Fruit fly (Drosophila melanogaster) whole organism, prepupa: ENCODE measurements around the gene CG1951.
A peak's percentile ranks its signal among the peaks of the same experiment; 100 is the strongest.

Experiments used
- CG6163 ChIP-seq: fragments of 200-800 bp; sonication (Bioruptor generic); IDR thresholded peaks from 3 replicates; pipeline ENCODE4 v1.3.6; 2022; ENCODE audit warnings: missing biosample characterization, missing genetic modification characterization
- CG6854 ChIP-seq: fragments of 200-800 bp; sonication (Bioruptor generic); optimal IDR thresholded peaks from 2 replicates; lab custom pipeline; 2017; ENCODE audit warnings: missing biosample characterization, mild to moderate bottlenecking, missing genetic modification characterization
- achi ChIP-seq: fragments of 200-800 bp; sonication (Bioruptor generic); optimal IDR thresholded peaks from 3 replicates; lab custom pipeline; 2016; ENCODE audit warnings: missing biosample characterization, missing genetic modification characterization
- svp ChIP-seq: fragments of 200-800 bp; sonication (Bioruptor generic); peaks from one replicate; lab custom pipeline; 2016; ENCODE audit warnings: missing biosample characterization, missing genetic modification characterization
- topi ChIP-seq: fragments of 200-800 bp; sonication (Bioruptor generic); optimal IDR thresholded peaks from 3 replicates; lab custom pipeline; 2016; ENCODE audit warnings: missing biosample characterization, missing genetic modification characterization

DNA sequence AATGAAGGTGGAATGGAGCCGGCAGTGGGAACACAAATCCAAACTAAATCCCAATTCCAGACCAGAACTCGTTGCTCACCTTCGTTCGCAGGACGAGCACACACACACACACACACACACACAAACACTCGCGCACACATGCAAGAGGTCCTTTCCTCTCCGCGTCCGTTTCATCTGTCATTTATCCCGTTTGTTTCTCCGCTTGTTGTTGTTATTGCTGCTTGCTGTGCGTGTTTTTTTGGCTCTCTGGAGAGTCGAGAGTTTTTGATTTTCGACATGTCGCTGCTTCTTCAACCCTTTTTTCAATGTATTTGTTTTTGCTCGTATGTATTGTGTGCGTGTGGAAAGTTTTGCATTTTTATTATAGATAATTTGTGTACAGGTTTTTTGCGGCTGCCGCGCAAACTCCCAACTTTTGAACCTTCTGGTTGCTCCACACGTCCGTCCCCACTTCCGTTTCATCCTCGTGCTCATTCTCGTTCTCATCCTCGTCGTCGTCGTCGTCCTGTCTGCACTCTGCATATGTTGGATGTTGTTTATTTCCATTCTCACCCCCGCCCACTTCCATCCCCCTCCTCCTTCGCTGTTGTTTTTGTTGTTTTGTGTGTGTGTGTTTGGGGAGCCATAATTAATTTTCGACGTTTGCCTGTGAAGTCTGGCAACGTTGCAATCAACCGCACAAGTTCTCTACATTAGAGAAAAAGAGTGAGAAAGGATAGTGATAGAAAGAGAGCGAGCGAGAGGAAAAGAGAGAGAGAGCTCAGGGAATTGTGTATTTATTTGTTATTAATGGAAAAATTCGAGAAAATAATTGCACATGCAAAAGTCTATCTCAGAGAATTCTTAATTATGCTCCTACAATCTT, 42.4 kb downstream of the CG1951 start:
- TF ChIP-seq CG6163 (GFP tag; lab: Robert Waterston, UW) (no peak), topi (GFP tag; lab: Kevin White, UChicago) (no peak), CG6854 (peak; percentile 17), achi (GFP tag; lab: Kevin White, UChicago) (no peak), svp (peak; percentile 47)
